Worm (Caenorhabditis elegans) whole organism, midembryonic: ENCODE measurements around the gene C31B8.9.

Experiments used
- T22C8.4 ChIP-seq: fragments of 200-800 bp; sonication (Bioruptor generic); IDR thresholded peaks from 2 replicates; pipeline ENCODE4 v1.3.6; 2022; ENCODE audit warnings: missing genetic modification characterization, missing compliant biosample characterization
- cog-1 ChIP-seq: sonication (generic microtip); optimal IDR thresholded peaks from 2 replicates; lab custom pipeline; 2016; ENCODE audit warnings: missing genetic modification characterization, missing compliant biosample characterization
- flt-1 ChIP-seq: fragments of 200-800 bp; sonication (Bioruptor generic); IDR thresholded peaks from 2 replicates; pipeline ENCODE4 v1.3.6; 2022; ENCODE audit warnings: missing genetic modification characterization, missing compliant biosample characterization
- klf-2 ChIP-seq: fragments of 200-800 bp; sonication (Bioruptor generic); conservative IDR thresholded peaks from 2 replicates; pipeline ENCODE4 v1.3.6; 2022; ENCODE audit warnings: missing genetic modification reagents, missing genetic modification characterization, missing compliant biosample characterization
- med-1 ChIP-seq: sonication (generic microtip); optimal IDR thresholded peaks from 2 replicates; lab custom pipeline; 2017; ENCODE audit warnings: missing genetic modification characterization, mild to moderate bottlenecking, missing compliant biosample characterization, antibody characterized with exemption, missing genetic modification reagents; ENCODE audit not compliant: insufficient read depth
- ref-1 ChIP-seq: fragments of 200-800 bp; sonication (Bioruptor generic); conservative IDR thresholded peaks from 2 replicates; pipeline ENCODE4 v1.3.6; 2022; ENCODE audit warnings: missing genetic modification reagents, missing genetic modification characterization, missing compliant biosample characterization
- tab-1 ChIP-seq: fragments of 200-800 bp; sonication (Bioruptor generic); IDR thresholded peaks from 2 replicates; pipeline ENCODE4 v1.3.6; 2022; ENCODE audit warnings: missing genetic modification characterization, missing compliant biosample characterization
- ztf-23 ChIP-seq: fragments of 200-800 bp; sonication (Bioruptor generic); IDR thresholded peaks from 2 replicates; pipeline ENCODE4 v1.3.6; 2022; ENCODE audit warnings: missing genetic modification reagents, missing genetic modification characterization, missing compliant biosample characterization
- ztf-29 ChIP-seq: fragments of 200-800 bp; sonication (Bioruptor generic); IDR thresholded peaks from 2 replicates; pipeline ENCODE4 v1.3.6; 2022; ENCODE audit warnings: missing genetic modification reagents, missing genetic modification characterization, missing compliant biosample characterization

Gene C31B8.9

ce11 chrV:2881016-2881415 is 31.8 kb downstream of the C31B8.9 start, which contains the start of gene ifc-1:
Gene ifc-1, plus strand, starts transcription at chrV:2881393.
- TF ChIP-seq tab-1 (GFP tag; lab: Robert Waterston, UW) (no peak), ref-1 (GFP tag; lab: Robert Waterston, UW) (no peak), ztf-23 (GFP tag; lab: Robert Waterston, UW) (no peak), klf-2 (GFP tag; lab: Robert Waterston, UW) (no peak), med-1 (GFP tag; lab: Kevin White, UChicago) (no peak), ztf-29 (no peak), flt-1 (GFP tag; lab: Robert Waterston, UW) (no peak), cog-1 (tag; lab: Kevin White, UChicago) (no peak), T22C8.4 (GFP tag; lab: Robert Waterston, UW) (no peak)

- no peak for TF ChIP-seq tab-1 (GFP tag; lab: Robert Waterston, UW)
- TF ChIP-seq flt-1 (GFP tag; lab: Robert Waterston, UW) = no peak
- no peak for TF ChIP-seq ref-1 (GFP tag; lab: Robert Waterston, UW)
- TF ChIP-seq ztf-23 (GFP tag; lab: Robert Waterston, UW) = no peak
- no peak for TF ChIP-seq klf-2 (GFP tag; lab: Robert Waterston, UW)
- TF ChIP-seq T22C8.4 (GFP tag; lab: Robert Waterston, UW) = no peak
- no peak for TF ChIP-seq cog-1 (tag; lab: Kevin White, UChicago)
- TF ChIP-seq med-1 (GFP tag; lab: Kevin White, UChicago) = no peak
- no peak for TF ChIP-seq ztf-29
Measured at ce11 chrV:2880356-2880755, 32.4 kb downstream of the C31B8.9 start.

ce11 chrV:2879801-2880200 is 33.0 kb downstream of the C31B8.9 start, which contains the start of gene str-39:
Gene str-39, minus strand, starts transcription at chrV:2879901.
- TF ChIP-seq klf-2 (GFP tag; lab: Robert Waterston, UW) = no peak
- TF ChIP-seq med-1 (GFP tag; lab: Kevin White, UChicago) = no peak

ce11 chrV:2877509-2877908 is 35.3 kb downstream of the C31B8.9 start, which contains the start of gene F37B4.10:
Gene F37B4.10, minus strand, starts transcription at chrV:2877609.
- TF ChIP-seq flt-1 (GFP tag; lab: Robert Waterston, UW) (no peak), cog-1 (tag; lab: Kevin White, UChicago) (no peak), tab-1 (GFP tag; lab: Robert Waterston, UW) (no peak), ztf-23 (GFP tag; lab: Robert Waterston, UW) (no peak), med-1 (GFP tag; lab: Kevin White, UChicago) (no peak), T22C8.4 (GFP tag; lab: Robert Waterston, UW) (no peak), ztf-29 (no peak), ref-1 (GFP tag; lab: Robert Waterston, UW) (no peak), klf-2 (GFP tag; lab: Robert Waterston, UW) (no peak)

- TF ChIP-seq ref-1 (GFP tag; lab: Robert Waterston, UW) = no peak
Measured at ce11 chrV:2876188-2876831, 36.5 kb downstream of the C31B8.9 start.

- TF ChIP-seq cog-1 (tag; lab: Kevin White, UChicago) (no peak), tab-1 (GFP tag; lab: Robert Waterston, UW) (no peak), klf-2 (GFP tag; lab: Robert Waterston, UW) (no peak), ztf-29 (no peak), ztf-23 (GFP tag; lab: Robert Waterston, UW) (no peak), ref-1 (GFP tag; lab: Robert Waterston, UW) (no peak), T22C8.4 (GFP tag; lab: Robert Waterston, UW) (no peak), med-1 (GFP tag; lab: Kevin White, UChicago) (no peak), flt-1 (GFP tag; lab: Robert Waterston, UW) (no peak)
Measured at ce11 chrV:2875422-2875821, 37.4 kb downstream of the C31B8.9 start, which contains the start of gene folt-2. Gene folt-2, minus strand, starts transcription at chrV:2875600.

ce11 chrV:2872947-2873346 is 39.9 kb downstream of the C31B8.9 start:
- no peak for TF ChIP-seq ref-1 (GFP tag; lab: Robert Waterston, UW)
- TF ChIP-seq ztf-29 = no peak
- TF ChIP-seq T22C8.4 (GFP tag; lab: Robert Waterston, UW) = no peak
- no peak for TF ChIP-seq med-1 (GFP tag; lab: Kevin White, UChicago)
- no peak for TF ChIP-seq cog-1 (tag; lab: Kevin White, UChicago)
- no peak for TF ChIP-seq tab-1 (GFP tag; lab: Robert Waterston, UW)
- TF ChIP-seq ztf-23 (GFP tag; lab: Robert Waterston, UW) = no peak
- TF ChIP-seq klf-2 (GFP tag; lab: Robert Waterston, UW) = no peak
- no peak for TF ChIP-seq flt-1 (GFP tag; lab: Robert Waterston, UW)

- no peak for TF ChIP-seq tab-1 (GFP tag; lab: Robert Waterston, UW)
- no peak for TF ChIP-seq cog-1 (tag; lab: Kevin White, UChicago)
Measured at ce11 chrV:2871754-2872504, 40.9 kb downstream of the C31B8.9 start.

- TF ChIP-seq med-1 (GFP tag; lab: Kevin White, UChicago) (no peak), ref-1 (GFP tag; lab: Robert Waterston, UW) (no peak), cog-1 (tag; lab: Kevin White, UChicago) (no peak), ztf-23 (GFP tag; lab: Robert Waterston, UW) (no peak), flt-1 (GFP tag; lab: Robert Waterston, UW) (no peak), tab-1 (GFP tag; lab: Robert Waterston, UW) (no peak), klf-2 (GFP tag; lab: Robert Waterston, UW) (no peak), ztf-29 (no peak), T22C8.4 (GFP tag; lab: Robert Waterston, UW) (no peak)
Measured at ce11 chrV:2870127-2870526, 42.7 kb downstream of the C31B8.9 start, which contains the start of gene srh-243. Gene srh-243, plus strand, starts transcription at chrV:2870427.
